Worm (Caenorhabditis elegans) whole organism, midembryonic: ENCODE results near the gene F11A10.6.

Experiments
- T22C8.4 ChIP-seq: fragments of 200-800 bp; sonication (Bioruptor generic); IDR thresholded peaks from 2 replicates; pipeline ENCODE4 v1.3.6; 2022; ENCODE audit warnings: missing genetic modification characterization, missing compliant biosample characterization
- cog-1 ChIP-seq: sonication (generic microtip); optimal IDR thresholded peaks from 2 replicates; lab custom pipeline; 2016; ENCODE audit warnings: missing genetic modification characterization, missing compliant biosample characterization
- flt-1 ChIP-seq: fragments of 200-800 bp; sonication (Bioruptor generic); IDR thresholded peaks from 2 replicates; pipeline ENCODE4 v1.3.6; 2022; ENCODE audit warnings: missing genetic modification characterization, missing compliant biosample characterization
- klf-2 ChIP-seq: fragments of 200-800 bp; sonication (Bioruptor generic); conservative IDR thresholded peaks from 2 replicates; pipeline ENCODE4 v1.3.6; 2022; ENCODE audit warnings: missing genetic modification reagents, missing genetic modification characterization, missing compliant biosample characterization
- med-1 ChIP-seq: sonication (generic microtip); optimal IDR thresholded peaks from 2 replicates; lab custom pipeline; 2017; ENCODE audit warnings: missing genetic modification characterization, mild to moderate bottlenecking, missing compliant biosample characterization, antibody characterized with exemption, missing genetic modification reagents; ENCODE audit not compliant: insufficient read depth
- ref-1 ChIP-seq: fragments of 200-800 bp; sonication (Bioruptor generic); conservative IDR thresholded peaks from 2 replicates; pipeline ENCODE4 v1.3.6; 2022; ENCODE audit warnings: missing genetic modification reagents, missing genetic modification characterization, missing compliant biosample characterization
- tab-1 ChIP-seq: fragments of 200-800 bp; sonication (Bioruptor generic); IDR thresholded peaks from 2 replicates; pipeline ENCODE4 v1.3.6; 2022; ENCODE audit warnings: missing genetic modification characterization, missing compliant biosample characterization
- ztf-23 ChIP-seq: fragments of 200-800 bp; sonication (Bioruptor generic); IDR thresholded peaks from 2 replicates; pipeline ENCODE4 v1.3.6; 2022; ENCODE audit warnings: missing genetic modification reagents, missing genetic modification characterization, missing compliant biosample characterization
- ztf-29 ChIP-seq: fragments of 200-800 bp; sonication (Bioruptor generic); IDR thresholded peaks from 2 replicates; pipeline ENCODE4 v1.3.6; 2022; ENCODE audit warnings: missing genetic modification reagents, missing genetic modification characterization, missing compliant biosample characterization

The F11A10.6 gene

DNA sequence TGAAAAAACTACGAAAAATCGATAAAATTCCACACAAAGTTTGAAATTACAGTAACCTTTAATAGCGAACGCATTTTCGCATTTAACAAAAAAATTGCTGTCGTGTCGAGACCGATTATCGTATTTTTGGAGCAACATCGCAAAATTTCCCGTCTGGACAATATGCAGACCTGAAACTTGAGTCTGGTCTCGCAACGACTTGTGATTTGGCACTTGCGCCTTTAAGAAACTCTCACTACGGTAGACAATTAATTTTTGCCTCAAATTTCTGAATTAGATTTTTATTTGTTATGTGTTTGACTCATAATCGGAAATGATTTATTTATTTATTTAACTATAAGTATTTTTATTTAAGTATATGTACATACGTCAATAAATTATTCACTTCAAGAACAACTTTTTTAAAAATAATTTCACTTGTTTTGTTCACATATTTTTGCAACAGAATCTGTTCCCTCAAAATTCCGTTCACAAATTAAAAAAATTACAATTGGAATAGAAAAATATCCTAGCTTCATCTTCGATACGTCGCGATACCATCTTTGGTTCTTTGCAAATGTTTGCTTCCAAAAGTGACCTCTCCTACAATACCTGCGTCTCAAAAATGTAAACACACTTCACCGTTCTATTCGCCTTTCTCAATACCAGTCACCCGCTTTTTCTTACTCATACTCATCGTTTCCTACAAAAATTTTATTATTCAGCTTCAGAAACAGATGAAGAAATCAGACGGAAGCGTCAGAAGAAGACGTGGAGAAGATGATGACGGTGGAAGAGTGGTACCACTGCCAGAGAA lies 41.7 kb downstream of the F11A10.6 start, which contains the start of gene T12G3.4:
Gene T12G3.4 (plus strand): TSS at position 705 of the 796 bp plus-strand sequence.
- no peak for TF ChIP-seq T22C8.4
- TF ChIP-seq tab-1 (GFP tag; lab: Robert Waterston, UW), result no peak
- TF ChIP-seq med-1 (GFP tag; lab: Kevin White, UChicago), result no peak
- no peak for TF ChIP-seq flt-1 (GFP tag; lab: Robert Waterston, UW)
- no peak for TF ChIP-seq ztf-23 (GFP tag; lab: Robert Waterston, UW)
- no peak for TF ChIP-seq ztf-29 (GFP tag; lab: Robert Waterston, UW)
- no peak for TF ChIP-seq klf-2 (GFP tag; lab: Robert Waterston, UW)
- TF ChIP-seq cog-1 (tag; lab: Kevin White, UChicago), result no peak
- no peak for TF ChIP-seq ref-1 (GFP tag; lab: Robert Waterston, UW)

DNA sequence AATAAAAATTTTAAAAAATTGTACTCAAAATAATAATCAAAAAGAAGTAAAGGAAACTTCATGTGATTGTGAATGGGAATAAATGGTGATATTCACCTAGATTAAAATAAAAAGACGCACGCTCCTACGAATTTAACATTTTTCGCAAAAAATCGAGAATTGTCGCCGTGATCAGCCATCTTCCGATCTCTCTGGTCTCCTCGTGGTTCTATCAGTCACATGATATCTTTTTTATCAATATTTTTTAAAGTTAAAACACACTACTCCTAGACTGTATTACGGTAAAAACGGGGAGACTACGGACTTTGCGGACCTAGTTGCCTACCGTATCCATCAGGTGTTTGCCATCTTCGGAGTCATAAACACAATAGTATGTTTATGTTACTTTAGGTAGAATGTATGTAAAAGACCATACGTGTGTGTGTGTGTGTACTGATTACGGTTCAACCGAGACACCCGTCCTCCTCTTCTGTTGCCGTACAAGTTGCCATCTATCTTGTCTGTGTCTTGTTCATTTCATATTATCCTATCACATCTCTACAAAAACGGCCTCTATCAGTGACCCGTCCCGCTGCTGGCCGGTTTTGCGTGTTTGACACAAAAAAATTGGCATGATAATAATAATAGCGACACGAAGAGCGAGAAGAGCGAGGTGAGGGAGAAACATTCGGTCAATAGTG lies 42.8 kb downstream of the F11A10.6 start, which contains the start of gene T12G3.2:
Gene T12G3.2 (minus strand): TSS at position 444 of the 680 bp plus-strand sequence.
- no peak for TF ChIP-seq tab-1 (GFP tag; lab: Robert Waterston, UW)
- no peak for TF ChIP-seq flt-1 (GFP tag; lab: Robert Waterston, UW)
- no peak for TF ChIP-seq ztf-23 (GFP tag; lab: Robert Waterston, UW)

DNA sequence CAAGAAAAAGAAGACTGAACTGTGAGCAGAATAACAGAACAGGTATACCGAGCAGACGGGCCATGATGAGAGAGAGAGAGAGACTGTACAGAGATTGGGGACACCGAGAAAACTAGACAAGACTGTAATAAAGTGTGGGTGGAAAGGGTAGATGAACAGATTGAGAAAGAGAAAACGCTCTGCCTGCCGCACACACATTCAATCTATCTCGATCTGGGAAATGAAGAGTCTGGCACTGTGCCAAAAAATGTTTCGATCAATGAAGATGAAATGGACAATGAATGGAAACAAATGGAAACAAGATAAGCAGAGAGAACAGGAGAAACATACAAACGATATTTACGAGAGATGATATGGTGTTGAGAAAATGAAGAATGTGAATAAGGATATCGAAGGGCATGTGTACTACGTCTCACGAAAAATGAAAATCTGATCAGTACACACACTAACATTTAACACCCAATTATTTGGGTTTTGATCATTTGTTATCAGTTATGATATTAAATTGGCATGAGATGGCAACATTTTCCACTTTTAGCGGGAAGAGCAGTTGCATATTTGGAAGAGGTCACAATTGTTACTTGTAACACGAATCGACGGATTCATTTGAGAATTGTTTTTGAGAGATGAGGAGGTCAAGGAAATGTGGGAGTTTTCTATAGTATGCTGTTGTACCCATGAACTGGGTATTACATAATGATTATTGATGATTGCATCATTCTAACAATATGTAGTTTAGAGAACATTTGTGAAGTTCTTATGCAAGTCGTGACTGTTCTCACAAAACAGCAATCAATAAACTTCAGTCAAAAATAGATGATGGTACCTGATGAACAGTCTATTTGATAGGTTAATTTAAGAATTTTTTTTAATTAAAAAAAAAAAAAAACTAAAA lies 44.4 kb downstream of the F11A10.6 start:
- TF ChIP-seq tab-1 (GFP tag; lab: Robert Waterston, UW), result no peak
- no peak for TF ChIP-seq med-1 (GFP tag; lab: Kevin White, UChicago)
- no peak for TF ChIP-seq ref-1 (GFP tag; lab: Robert Waterston, UW)
- no peak for TF ChIP-seq ztf-23 (GFP tag; lab: Robert Waterston, UW)
- TF ChIP-seq cog-1 (tag; lab: Kevin White, UChicago), result no peak
- TF ChIP-seq T22C8.4, result no peak
- TF ChIP-seq klf-2 (GFP tag; lab: Robert Waterston, UW), result no peak
- no peak for TF ChIP-seq ztf-29 (GFP tag; lab: Robert Waterston, UW)
- TF ChIP-seq flt-1 (GFP tag; lab: Robert Waterston, UW), result no peak

DNA sequence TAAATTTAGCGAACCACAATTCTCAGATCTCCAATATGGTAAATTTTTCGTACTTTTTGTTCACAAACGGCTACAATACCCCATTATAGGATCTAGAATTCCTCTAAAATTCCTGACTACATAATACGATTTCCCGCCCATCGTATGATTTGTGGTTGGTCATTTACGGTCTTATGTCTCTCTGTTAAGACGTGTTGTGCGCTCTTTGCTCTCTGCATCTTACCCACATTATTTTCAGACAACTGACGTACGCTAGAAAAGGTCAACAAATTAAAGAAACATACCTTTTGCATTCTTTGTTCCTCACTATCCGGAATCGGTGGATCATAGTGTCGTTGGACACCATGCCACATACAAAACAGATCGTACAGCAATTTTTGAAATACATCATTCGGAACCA lies 46.4 kb downstream of the F11A10.6 start:
- no peak for TF ChIP-seq ztf-29 (GFP tag; lab: Robert Waterston, UW)
- TF ChIP-seq klf-2 (GFP tag; lab: Robert Waterston, UW), result no peak

DNA sequence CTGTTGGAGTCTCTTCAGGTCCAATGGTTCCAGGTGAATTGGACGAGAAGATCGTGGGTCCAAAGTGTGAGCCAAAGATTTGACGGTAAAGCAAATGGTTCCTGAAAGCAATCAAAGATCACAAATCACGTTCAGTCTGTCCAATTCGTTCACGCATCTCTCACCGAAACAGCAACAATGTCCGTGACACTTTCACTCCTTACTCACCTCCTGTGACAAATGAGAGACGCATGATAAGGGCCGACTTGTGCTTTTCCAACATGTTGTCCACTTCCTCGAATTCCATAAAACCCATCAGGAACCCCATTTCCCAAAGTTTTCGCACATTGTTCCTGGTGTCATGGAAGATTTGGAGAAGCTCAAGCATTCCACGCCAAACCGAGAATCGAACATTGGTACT lies 49.0 kb downstream of the F11A10.6 start:
- TF ChIP-seq ztf-29 (GFP tag; lab: Robert Waterston, UW) (no peak), tab-1 (GFP tag; lab: Robert Waterston, UW) (no peak), cog-1 (tag; lab: Kevin White, UChicago) (no peak), klf-2 (GFP tag; lab: Robert Waterston, UW) (no peak), flt-1 (GFP tag; lab: Robert Waterston, UW) (no peak), ztf-23 (GFP tag; lab: Robert Waterston, UW) (no peak), T22C8.4 (no peak), med-1 (GFP tag; lab: Kevin White, UChicago) (no peak), ref-1 (GFP tag; lab: Robert Waterston, UW) (no peak)
